Worm (Caenorhabditis elegans) whole organism, mixed stage, embryonic: ENCODE measurements around the gene brf-1.

ENCODE experiments used
- lin-13 ChIP-seq: fragments of 150-350 bp; optimal IDR thresholded peaks from 2 replicates; lab custom pipeline; 2014; ENCODE audit warnings: missing biosample characterization, missing genetic modification characterization
- lsy-2 ChIP-seq: fragments of 150-350 bp; optimal IDR thresholded peaks from 2 replicates; lab custom pipeline; 2014; ENCODE audit warnings: missing biosample characterization, missing genetic modification characterization
- nhr-237 ChIP-seq: fragments of 150-350 bp; optimal IDR thresholded peaks from 2 replicates; lab custom pipeline; 2014; ENCODE audit warnings: missing biosample characterization, missing genetic modification characterization
- pha-4 ChIP-seq: fragments of 150-350 bp; optimal IDR thresholded peaks from 2 replicates; lab custom pipeline; 2018; ENCODE audit warnings: missing biosample characterization, missing genetic modification reagents, missing genetic modification characterization

- TF ChIP-seq lsy-2 (tag; lab: Kevin White, UChicago): no peak
- TF ChIP-seq nhr-237 (tag; lab: Kevin White, UChicago): no peak
- no peak for TF ChIP-seq lin-13 (tag; lab: Kevin White, UChicago)
- TF ChIP-seq pha-4 (tag; lab: Kevin White, UChicago): no peak
Observed at ce11 chrII:7319471-7319870, 13.8 kb downstream of the brf-1 start.
